Worm (Caenorhabditis elegans) whole organism, L3 larva: Measurements from ENCODE around the gene C50E10.2.
"Not testable (repeated sequence)": the region's sequence is repeated elsewhere in the genome, so short reads cannot be mapped to it uniquely, and the experiment has no call there.

ENCODE experiments used
- R02D3.7 ChIP-seq: fragments of 150-350 bp; optimal IDR thresholded peaks from 2 replicates; lab custom pipeline; 2014; ENCODE audit warnings: missing biosample characterization, missing genetic modification characterization
- aly-2 ChIP-seq: fragments of 150-350 bp; optimal IDR thresholded peaks from 2 replicates; lab custom pipeline; 2014; ENCODE audit warnings: missing biosample characterization, missing genetic modification characterization
- ama-1 ChIP-seq: fragments of 150-350 bp; optimal IDR thresholded peaks from 2 replicates; lab custom pipeline; 2018
- ceh-16 ChIP-seq: sonication (generic microtip); optimal IDR thresholded peaks from 2 replicates; lab custom pipeline; 2017; ENCODE audit warnings: missing biosample characterization, missing genetic modification characterization
- ceh-28 ChIP-seq: fragments of 150-350 bp; optimal IDR thresholded peaks from 2 replicates; lab custom pipeline; 2014; ENCODE audit warnings: missing biosample characterization, missing genetic modification reagents, missing genetic modification characterization
- ceh-82 ChIP-seq: fragments of 150-350 bp; optimal IDR thresholded peaks from 2 replicates; lab custom pipeline; 2014; ENCODE audit warnings: missing biosample characterization, missing genetic modification characterization
- daf-12 ChIP-seq: fragments of 150-350 bp; optimal IDR thresholded peaks from 2 replicates; lab custom pipeline; 2014; ENCODE audit warnings: missing biosample characterization, missing genetic modification reagents, missing genetic modification characterization
- egl-5 ChIP-seq: fragments of 150-350 bp; optimal IDR thresholded peaks from 2 replicates; lab custom pipeline; 2017; ENCODE audit warnings: missing biosample characterization, missing genetic modification reagents, missing genetic modification characterization, inconsistent platforms
- elt-1 ChIP-seq: fragments of 150-350 bp; optimal IDR thresholded peaks from 2 replicates; lab custom pipeline; 2014; ENCODE audit warnings: missing biosample characterization, missing genetic modification characterization
- elt-2 ChIP-seq: sonication (generic microtip); optimal IDR thresholded peaks from 2 replicates; lab custom pipeline; 2016; ENCODE audit warnings: missing genetic modification reagents, mild to moderate bottlenecking, missing genetic modification characterization, missing compliant biosample characterization
- eor-1 ChIP-seq, 2 experiments: fragments of 150-350 bp; optimal IDR thresholded peaks; 2 replicates each; lab custom pipeline; 2014 to 2018; ENCODE audit warnings: missing biosample characterization in 2 of 2, missing genetic modification characterization in 2 of 2
- fkh-2 ChIP-seq: fragments of 150-350 bp; optimal IDR thresholded peaks from 2 replicates; lab custom pipeline; 2014; ENCODE audit warnings: missing biosample characterization, missing genetic modification reagents, missing genetic modification characterization
- fos-1 ChIP-seq: fragments of 150-350 bp; optimal IDR thresholded peaks from 2 replicates; lab custom pipeline; 2014; ENCODE audit warnings: missing biosample characterization, missing genetic modification characterization
- mml-1 ChIP-seq: fragments of 150-350 bp; sonication (generic microtip); optimal IDR thresholded peaks from 3 replicates; lab custom pipeline; 2014; ENCODE audit warnings: missing biosample characterization, missing genetic modification characterization
- nfya-1 ChIP-seq: sonication (generic microtip); optimal IDR thresholded peaks from 2 replicates; lab custom pipeline; 2017; ENCODE audit warnings: missing genetic modification characterization, mild to moderate bottlenecking, missing compliant biosample characterization, antibody characterized with exemption, moderate library complexity; ENCODE audit not compliant: insufficient read depth
- nhr-12 ChIP-seq: fragments of 150-350 bp; optimal IDR thresholded peaks from 2 replicates; lab custom pipeline; 2014; ENCODE audit warnings: missing biosample characterization, missing genetic modification characterization
- nhr-237 ChIP-seq: fragments of 150-350 bp; optimal IDR thresholded peaks from 2 replicates; lab custom pipeline; 2014; ENCODE audit warnings: missing biosample characterization, missing genetic modification characterization
- nhr-43 ChIP-seq: sonication (generic microtip); optimal IDR thresholded peaks from 2 replicates; lab custom pipeline; 2016; ENCODE audit warnings: mild to moderate bottlenecking, missing genetic modification characterization, missing compliant biosample characterization; ENCODE audit not compliant: poor library complexity, severe bottlenecking
- nhr-76 ChIP-seq: fragments of 150-350 bp; sonication (generic microtip); optimal IDR thresholded peaks from 5 replicates; lab custom pipeline; 2014; ENCODE audit warnings: missing biosample characterization, missing genetic modification characterization
- nhr-77 ChIP-seq: fragments of 150-350 bp; optimal IDR thresholded peaks from 2 replicates; lab custom pipeline; 2014; ENCODE audit warnings: missing biosample characterization, missing genetic modification characterization
- pha-4 ChIP-seq: fragments of 150-350 bp; optimal IDR thresholded peaks from 2 replicates; lab custom pipeline; 2014; ENCODE audit warnings: missing biosample characterization, missing genetic modification reagents, missing genetic modification characterization
- pqm-1 ChIP-seq: fragments of 150-350 bp; optimal IDR thresholded peaks from 2 replicates; lab custom pipeline; 2017; ENCODE audit warnings: missing biosample characterization, missing genetic modification characterization, inconsistent platforms
- sea-2 ChIP-seq: fragments of 150-350 bp; sonication (generic microtip); optimal IDR thresholded peaks from 4 replicates; lab custom pipeline; 2014; ENCODE audit warnings: missing biosample characterization, missing genetic modification reagents, missing genetic modification characterization
- skn-1 ChIP-seq: fragments of 150-350 bp; optimal IDR thresholded peaks from 2 replicates; lab custom pipeline; 2014; ENCODE audit warnings: missing biosample characterization, missing genetic modification characterization
- tbx-2 ChIP-seq: sonication (generic microtip); optimal IDR thresholded peaks from 2 replicates; lab custom pipeline; 2016; ENCODE audit warnings: mild to moderate bottlenecking, missing genetic modification characterization, missing compliant biosample characterization
- unc-39 ChIP-seq: sonication (generic microtip); optimal IDR thresholded peaks from 4 replicates; lab custom pipeline; 2017; ENCODE audit warnings: missing biosample characterization, missing genetic modification characterization
- unc-62 ChIP-seq: fragments of 150-350 bp; sonication (generic microtip); optimal IDR thresholded peaks from 4 replicates; lab custom pipeline; 2014; ENCODE audit warnings: missing biosample characterization, missing genetic modification reagents, missing genetic modification characterization
- ztf-11 ChIP-seq: fragments of 150-350 bp; optimal IDR thresholded peaks from 2 replicates; lab custom pipeline; 2014; ENCODE audit warnings: missing biosample characterization, missing genetic modification characterization
- ztf-4 ChIP-seq: fragments of 150-350 bp; optimal IDR thresholded peaks from 2 replicates; lab custom pipeline; 2014; ENCODE audit warnings: missing biosample characterization, missing genetic modification characterization

C50E10.2 gene

DNA sequence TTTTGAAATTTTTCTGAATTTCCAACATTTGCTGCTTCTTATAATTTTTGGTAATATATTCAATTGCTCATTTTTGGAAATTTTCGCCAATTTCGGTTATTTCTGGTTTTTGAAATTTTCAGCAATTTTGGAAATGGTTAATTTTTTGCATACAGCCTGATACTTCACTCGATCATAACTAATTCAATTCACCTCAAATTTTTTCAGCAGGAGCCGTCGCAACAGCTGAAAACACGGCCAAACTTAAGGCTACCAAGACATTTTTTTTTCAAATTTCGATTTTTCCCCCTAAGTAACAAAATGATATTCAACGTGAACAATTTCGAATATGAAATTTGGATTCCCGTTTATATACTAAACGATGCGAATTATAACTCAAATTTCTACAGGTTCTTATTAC, 25.9 kb upstream of the C50E10.2 start, which contains the start of gene sre-52:
TSS of gene sre-52 (plus strand) at position 301 of the 400 bp plus-strand sequence.
- no peak for TF ChIP-seq nhr-12 (tag; lab: Kevin White, UChicago)
- no peak for TF ChIP-seq pha-4 (tag; lab: Kevin White, UChicago)
- TF ChIP-seq ztf-4 (tag; lab: Kevin White, UChicago) = no peak

DNA sequence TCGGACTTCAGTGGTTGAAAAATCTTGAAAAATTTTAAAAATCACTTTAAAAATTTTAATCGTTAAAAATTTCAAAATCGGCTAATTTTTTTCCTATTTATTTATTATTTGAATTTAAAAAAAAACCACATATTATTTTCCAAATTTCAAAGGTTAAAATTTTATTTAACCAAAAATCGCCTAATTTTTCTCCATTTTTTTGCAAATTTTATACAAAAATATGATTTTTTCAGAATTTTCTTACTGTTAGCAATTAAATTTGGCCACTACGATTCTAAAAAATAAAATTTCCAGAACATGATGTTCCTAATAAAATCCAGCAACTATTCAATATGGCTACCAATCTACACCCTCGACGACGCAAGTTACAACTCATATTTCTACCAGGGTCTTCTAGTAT, 23.1 kb upstream of the C50E10.2 start, which contains the start of gene sre-54:
TSS of gene sre-54 (plus strand) at position 301 of the 400 bp plus-strand sequence.
- TF ChIP-seq nhr-76 (tag; lab: Kevin White, UChicago) = no peak
- TF ChIP-seq nfya-1 (tag; lab: Kevin White, UChicago) = no peak
- TF ChIP-seq ama-1 (lab: Kevin White, UChicago) = no peak
- no peak for TF ChIP-seq aly-2 (tag; lab: Kevin White, UChicago)
- TF ChIP-seq fkh-2 (tag; lab: Kevin White, UChicago) = no peak
- TF ChIP-seq daf-12 (tag; lab: Kevin White, UChicago) = no peak
- no peak for TF ChIP-seq tbx-2 (tag; lab: Kevin White, UChicago)
- no peak for TF ChIP-seq nhr-43 (tag; lab: Kevin White, UChicago)

DNA sequence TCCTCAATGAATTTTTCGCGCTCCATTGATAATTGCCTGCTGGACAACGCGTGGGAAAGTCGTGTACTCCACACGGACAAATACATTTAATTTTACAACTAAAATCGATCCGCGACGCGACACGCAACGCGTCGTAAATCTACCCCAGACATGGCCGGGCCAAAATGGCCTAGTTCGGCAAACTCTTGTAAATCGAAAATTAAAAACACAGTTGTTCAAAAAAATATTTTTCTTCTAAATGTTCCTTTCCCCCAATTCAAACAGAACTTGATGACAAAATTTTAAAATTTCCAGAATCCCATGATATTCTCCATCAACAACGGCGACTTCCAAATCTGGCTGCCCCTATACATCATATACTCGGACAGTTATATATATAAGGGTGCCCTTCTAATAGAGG, 19.5 kb upstream of the C50E10.2 start, which contains the start of gene sre-55:
TSS of gene sre-55 (plus strand) at position 301 of the 400 bp plus-strand sequence.
- no peak for TF ChIP-seq ztf-11
- TF ChIP-seq daf-12 (tag; lab: Kevin White, UChicago) = no peak
- no peak for TF ChIP-seq pha-4 (tag; lab: Kevin White, UChicago)
- no peak for TF ChIP-seq ceh-82 (tag; lab: Kevin White, UChicago)
- TF ChIP-seq R02D3.7 (tag; lab: Kevin White, UChicago) = no peak
- TF ChIP-seq mml-1 (tag; lab: Kevin White, UChicago) = no peak
- TF ChIP-seq skn-1 (tag; lab: Kevin White, UChicago) = no peak
- TF ChIP-seq sea-2 (GFP tag; lab: Kevin White, UChicago) = no peak
- TF ChIP-seq nhr-43 (tag; lab: Kevin White, UChicago) = no peak
- no peak for TF ChIP-seq ceh-16
- TF ChIP-seq elt-1 (tag; lab: Kevin White, UChicago) = no peak
- TF ChIP-seq elt-2 (tag; lab: Kevin White, UChicago) = no peak
- no peak for TF ChIP-seq ama-1 (lab: Kevin White, UChicago)
- no peak for TF ChIP-seq ceh-28
- no peak for TF ChIP-seq ztf-4 (tag; lab: Kevin White, UChicago)
- no peak for TF ChIP-seq nhr-77 (tag; lab: Kevin White, UChicago)
- no peak for TF ChIP-seq pqm-1
- TF ChIP-seq nhr-237 = no peak

DNA sequence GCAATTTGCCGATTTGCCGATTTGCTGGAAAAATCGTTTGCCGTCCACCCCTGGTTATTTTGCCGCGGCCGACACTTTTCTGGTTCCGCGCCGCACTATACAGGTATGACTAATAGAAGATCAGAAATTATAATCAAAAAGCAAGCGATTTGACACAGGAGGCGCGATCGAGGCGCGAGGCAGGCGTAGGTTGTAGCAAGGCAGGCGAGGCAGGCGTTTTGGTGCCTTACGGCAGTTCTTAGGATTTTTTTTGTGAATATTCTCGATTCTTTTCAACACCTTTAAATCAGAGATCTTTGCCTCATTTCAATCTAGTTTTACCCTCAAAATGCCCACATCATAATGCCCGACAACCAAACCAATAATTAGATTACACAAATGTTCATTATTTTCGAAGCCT, 14.6 kb upstream of the C50E10.2 start, which contains the start of gene sre-56:
TSS of gene sre-56 (plus strand) at position 301 of the 400 bp plus-strand sequence.
- no peak for TF ChIP-seq unc-39 (tag; lab: Kevin White, UChicago)
- TF ChIP-seq pqm-1 = no peak
- no peak for TF ChIP-seq nhr-43 (tag; lab: Kevin White, UChicago)
- no peak for TF ChIP-seq ztf-11
- no peak for TF ChIP-seq tbx-2 (tag; lab: Kevin White, UChicago)

DNA sequence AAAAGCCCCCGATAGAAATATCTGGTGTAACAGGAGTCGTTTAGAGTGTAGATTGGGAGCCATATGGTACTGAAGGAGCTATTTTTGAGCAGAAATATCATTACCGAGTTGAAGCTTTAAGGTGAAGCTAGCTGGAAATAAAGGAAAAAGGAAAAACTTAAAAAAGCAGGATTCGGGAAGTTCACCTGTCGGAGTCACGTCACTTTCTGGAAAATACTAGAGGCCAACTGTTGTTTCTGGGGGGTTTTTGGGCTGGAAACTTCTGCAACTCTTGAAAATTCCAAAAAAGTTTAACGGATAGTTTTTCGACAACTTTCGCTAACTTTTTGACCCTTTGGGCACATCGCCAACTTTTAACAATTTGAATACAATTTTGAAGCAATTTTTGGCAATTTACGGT, 13.8 kb upstream of the C50E10.2 start, which contains the start of gene sre-53:
TSS of gene sre-53 (minus strand) at position 101 of the 400 bp plus-strand sequence.
- TF ChIP-seq fos-1 (tag; lab: Kevin White, UChicago) (no peak), unc-62 (GFP tag; lab: Kevin White, UChicago) (no peak), tbx-2 (tag; lab: Kevin White, UChicago) (no peak), ceh-82 (tag; lab: Kevin White, UChicago) (no peak), elt-1 (tag; lab: Kevin White, UChicago) (no peak)

DNA sequence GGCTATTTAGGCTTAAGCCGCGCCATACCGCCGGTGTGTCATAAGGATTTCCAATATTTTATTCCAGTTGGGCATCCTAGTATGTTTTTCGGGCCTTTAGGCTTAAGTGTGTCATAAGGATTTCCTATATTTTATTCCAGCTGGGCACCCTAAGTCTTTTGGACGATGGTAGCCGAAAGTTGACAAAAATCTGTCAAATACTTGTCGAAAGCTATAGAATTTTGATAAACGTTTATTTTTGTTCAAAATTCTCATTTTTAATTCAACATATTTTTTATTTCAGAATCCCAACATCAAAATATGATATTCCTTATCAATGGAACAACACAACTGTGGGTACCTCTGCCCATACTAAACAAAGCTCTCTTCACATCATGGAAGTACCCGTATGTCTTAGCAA, 9.0 kb upstream of the C50E10.2 start, which contains the start of gene sre-49:
TSS of gene sre-49 (plus strand) at position 301 of the 400 bp plus-strand sequence.
- not testable (repeated sequence) for TF ChIP-seq egl-5 (tag; lab: Kevin White, UChicago); eor-1 (tag; optimal IDR thresholded peaks at IDR 0.05; lab: Kevin White, UChicago); nfya-1 (tag; lab: Kevin White, UChicago)
